Worm (Caenorhabditis elegans): ENCODE data around the gene vit-2.
A peak's percentile ranks its signal among the peaks of the same experiment; 100 is the strongest.

The vit-2 gene

ce11 chrX:5119246-5119645 lies 18.4 kb downstream of the vit-2 start:
- TF ChIP-seq nhr-111 (GFP tag; optimal IDR thresholded peaks at IDR 0.05), result no peak
- no peak for TF ChIP-seq madf-9 (GFP tag; conservative IDR thresholded peaks at IDR 0.05)
- TF ChIP-seq nhr-10 (tag; optimal IDR thresholded peaks at IDR 0.05), result no peak
- TF ChIP-seq F49E8.2 (tag; optimal IDR thresholded peaks at IDR 0.05; ENCODE audit: borderline replicate concordance), result no peak
- no peak for TF ChIP-seq pqm-1 (tag; optimal IDR thresholded peaks at IDR 0.05)
- TF ChIP-seq daf-19 (GFP tag; conservative IDR thresholded peaks at IDR 0.05), result no peak
- no peak for TF ChIP-seq lin-15B (tag; optimal IDR thresholded peaks at IDR 0.05)
- TF ChIP-seq attf-4 (tag; optimal IDR thresholded peaks at IDR 0.05), result no peak
- TF ChIP-seq nhr-28 (tag; optimal IDR thresholded peaks at IDR 0.05), result peak; percentile 64
- TF ChIP-seq aly-2 (tag; optimal IDR thresholded peaks at IDR 0.05), result no peak
- TF ChIP-seq T26A8.4 (GFP tag; IDR thresholded peaks at IDR 0.05), result peak; percentile 68
- TF ChIP-seq aha-1 (tag), result no peak
- TF ChIP-seq ceh-20 (GFP tag; IDR thresholded peaks at IDR 0.05), result 0 out of 2 replicates have a peak, but pooled peaks have one; percentile 45
- no peak for TF ChIP-seq dpl-1 (GFP tag; optimal IDR thresholded peaks at IDR 0.05)
- peak; percentile 60 for TF ChIP-seq nhr-48 (tag; optimal IDR thresholded peaks at IDR 0.05)
- TF ChIP-seq nhr-237 (tag; optimal IDR thresholded peaks at IDR 0.05), result no peak
- TF ChIP-seq nhr-11 (tag; optimal IDR thresholded peaks at IDR 0.05), result no peak
- peak; percentile 17 for TF ChIP-seq nhr-25 (tag; optimal IDR thresholded peaks at IDR 0.05; ENCODE audit: borderline replicate concordance, insufficient read depth)
- TF ChIP-seq ceh-82 (tag; optimal IDR thresholded peaks at IDR 0.05), result no peak
- TF ChIP-seq egl-27 (tag; optimal IDR thresholded peaks at IDR 0.05), result no peak
- peak; percentile 42 for TF ChIP-seq mep-1 (tag; optimal IDR thresholded peaks at IDR 0.05)
- TF ChIP-seq lim-7 (GFP tag; IDR thresholded peaks at IDR 0.05), result no peak
- TF ChIP-seq skn-1 (tag; optimal IDR thresholded peaks at IDR 0.05), result no peak
- TF ChIP-seq vab-7 (GFP tag; IDR thresholded peaks at IDR 0.05), result no peak
- no peak for TF ChIP-seq ztf-11 (tag; optimal IDR thresholded peaks at IDR 0.05)
- TF ChIP-seq snpc-1.2 (GFP tag; IDR thresholded peaks at IDR 0.05), result no peak
- TF ChIP-seq nhr-6 (tag; optimal IDR thresholded peaks at IDR 0.05), result no peak
- peak; percentile 80 for TF ChIP-seq mxl-3 (GFP tag; optimal IDR thresholded peaks at IDR 0.05)
- TF ChIP-seq dve-1 (tag; optimal IDR thresholded peaks at IDR 0.05; ENCODE audit: insufficient read depth), result peak; percentile 44
- no peak for TF ChIP-seq F44E2.7 (GFP tag; IDR thresholded peaks at IDR 0.05)
- TF ChIP-seq unc-62 (GFP tag; optimal IDR thresholded peaks at IDR 0.05 in 1 of 2), result peak in 1 of 2 experiments; percentile 8
- TF ChIP-seq unc-62 (tag; optimal IDR thresholded peaks at IDR 0.05), result no peak
- TF ChIP-seq hlh-11 (tag; optimal IDR thresholded peaks at IDR 0.05), result peak; percentile 85
- no peak for TF ChIP-seq nhr-41 (GFP tag; IDR thresholded peaks at IDR 0.05)
- TF ChIP-seq Y105C5A.15 (GFP tag; IDR thresholded peaks at IDR 0.05), result no peak
- TF ChIP-seq Y48G9A.11 (GFP tag; IDR thresholded peaks at IDR 0.05), result no peak
- TF ChIP-seq hif-1 (tag; optimal IDR thresholded peaks at IDR 0.05), result peak in 1 of 2 experiments; percentile 11
- TF ChIP-seq zip-2 (tag; optimal IDR thresholded peaks at IDR 0.05), result no peak
- peak; percentile 59; the same call in 1 of the 2 replicates for TF ChIP-seq ctbp-1 (GFP tag; IDR thresholded peaks at IDR 0.05)
- TF ChIP-seq nhr-76 (tag; optimal IDR thresholded peaks at IDR 0.05), result no peak
- TF ChIP-seq spr-3 (GFP tag; optimal IDR thresholded peaks at IDR 0.05), result no peak
- TF ChIP-seq fos-1 (tag; optimal IDR thresholded peaks at IDR 0.05), result no peak
- TF ChIP-seq spr-1 (tag; optimal IDR thresholded peaks at IDR 0.05), result peak; percentile 18
- no peak; the same call in 1 of the 2 replicates for TF ChIP-seq mdt-29 (GFP tag; IDR thresholded peaks at IDR 0.05)
- TF ChIP-seq ztf-7 (tag; optimal IDR thresholded peaks at IDR 0.05), result no peak
- no peak for TF ChIP-seq ceh-44 (GFP tag; IDR thresholded peaks at IDR 0.05)
- TF ChIP-seq unc-130 (GFP tag; optimal IDR thresholded peaks at IDR 0.05), result no peak
- TF ChIP-seq ZK337.2 (GFP tag; IDR thresholded peaks at IDR 0.05), result no peak
- peak; percentile 40 for TF ChIP-seq rbr-2 (tag; optimal IDR thresholded peaks at IDR 0.05)
- TF ChIP-seq sdz-12 (GFP tag; optimal IDR thresholded peaks at IDR 0.05), result no peak
- no peak for TF ChIP-seq daf-8 (GFP tag; IDR thresholded peaks at IDR 0.05)
- TF ChIP-seq lin-29 (GFP tag; IDR thresholded peaks at IDR 0.05), result no peak
- TF ChIP-seq jun-1 (tag; optimal IDR thresholded peaks at IDR 0.05), result no peak
- no peak for TF ChIP-seq R02D3.7 (tag; optimal IDR thresholded peaks at IDR 0.05)

All from whole organism, L4 larva.